Fruit fly (Drosophila melanogaster) whole organism, embryonic: ENCODE results near the gene msd1.
A peak's percentile ranks its signal among the peaks of the same experiment; 100 is the strongest.

Experiments
- CG10147 ChIP-seq: fragments of 200-800 bp; sonication (Bioruptor generic); optimal IDR thresholded peaks from 2 replicates; lab custom pipeline; 2019; ENCODE audit warnings: missing biosample characterization, mild to moderate bottlenecking, missing genetic modification characterization, moderate library complexity
- CG10654 ChIP-seq: fragments of 200-800 bp; sonication (Bioruptor generic); optimal IDR thresholded peaks from 2 replicates; lab custom pipeline; 2016; ENCODE audit warnings: missing biosample characterization, missing genetic modification characterization
- CG12236 ChIP-seq: fragments of 200-800 bp; sonication (Bioruptor generic); optimal IDR thresholded peaks from 2 replicates; lab custom pipeline; 2016; ENCODE audit warnings: missing biosample characterization, missing genetic modification characterization
- CG12299 ChIP-seq: fragments of 200-800 bp; sonication (Bioruptor generic); optimal IDR thresholded peaks from 2 replicates; lab custom pipeline; 2018; ENCODE audit warnings: missing biosample characterization, mild to moderate bottlenecking, missing genetic modification characterization
- CG1233 ChIP-seq: fragments of 200-800 bp; sonication (Bioruptor generic); optimal IDR thresholded peaks from 4 replicates; lab custom pipeline; 2018; ENCODE audit warnings: missing biosample characterization, mild to moderate bottlenecking, missing genetic modification characterization
- CG13123 ChIP-seq: fragments of 200-800 bp; sonication (Bioruptor generic); optimal IDR thresholded peaks from 2 replicates; lab custom pipeline; 2016; ENCODE audit warnings: missing biosample characterization, missing genetic modification characterization
- CG13296 ChIP-seq: fragments of 200-800 bp; sonication (Bioruptor generic); optimal IDR thresholded peaks from 3 replicates; lab custom pipeline; 2018; ENCODE audit warnings: missing biosample characterization, mild to moderate bottlenecking, missing genetic modification characterization
- CG15696 ChIP-seq: fragments of 200-800 bp; sonication (Bioruptor generic); optimal IDR thresholded peaks from 2 replicates; lab custom pipeline; 2019; ENCODE audit warnings: missing biosample characterization, mild to moderate bottlenecking, missing genetic modification characterization, moderate library complexity
- CG17612 ChIP-seq: fragments of 200-800 bp; sonication (Bioruptor generic); IDR thresholded peaks from 2 replicates; pipeline ENCODE4 v1.3.6; 2022; ENCODE audit warnings: missing biosample characterization, missing genetic modification characterization
- CG17912 ChIP-seq: fragments of 200-800 bp; sonication (Bioruptor generic); optimal IDR thresholded peaks from 2 replicates; lab custom pipeline; 2018; ENCODE audit warnings: missing biosample characterization, mild to moderate bottlenecking, missing genetic modification characterization
- CG18619 ChIP-seq: fragments of 200-800 bp; sonication (Bioruptor generic); optimal IDR thresholded peaks from 3 replicates; lab custom pipeline; 2017; ENCODE audit warnings: missing biosample characterization, mild to moderate bottlenecking, missing genetic modification characterization
- CG2199 ChIP-seq: fragments of 200-800 bp; sonication (Bioruptor generic); IDR thresholded peaks from 3 replicates; pipeline ENCODE4 v1.3.6; 2022; ENCODE audit warnings: missing biosample characterization, missing genetic modification characterization
- CG2712 ChIP-seq: fragments of 200-800 bp; optimal IDR thresholded peaks from 3 replicates; lab custom pipeline; 2019; ENCODE audit warnings: missing biosample characterization, mild to moderate bottlenecking, missing genetic modification characterization, moderate library complexity
- CG31224 ChIP-seq: fragments of 200-800 bp; sonication (Bioruptor generic); IDR thresholded peaks from 2 replicates; pipeline ENCODE4 v1.3.6; 2022; ENCODE audit warnings: missing biosample characterization, missing genetic modification characterization
- CG3163 ChIP-seq: fragments of 200-800 bp; sonication (Bioruptor generic); optimal IDR thresholded peaks from 3 replicates; lab custom pipeline; 2016; ENCODE audit warnings: missing biosample characterization, missing genetic modification characterization
- CG4854 ChIP-seq: fragments of 200-800 bp; sonication (Bioruptor generic); optimal IDR thresholded peaks from 2 replicates; lab custom pipeline; 2016; ENCODE audit warnings: missing biosample characterization, missing genetic modification characterization, inconsistent platforms
- CG6683 ChIP-seq: fragments of 200-800 bp; sonication (Bioruptor generic); optimal IDR thresholded peaks from 2 replicates; lab custom pipeline; 2017; ENCODE audit warnings: missing biosample characterization, mild to moderate bottlenecking, missing genetic modification characterization, missing genetic modification reagents
- CG6791 ChIP-seq: fragments of 200-800 bp; sonication (Bioruptor generic); IDR thresholded peaks from 3 replicates; pipeline ENCODE4 v1.3.6; 2022; ENCODE audit warnings: missing biosample characterization, missing genetic modification characterization; ENCODE audit not compliant: partially characterized antibody
- CG8388 ChIP-seq: fragments of 200-800 bp; sonication (Bioruptor generic); optimal IDR thresholded peaks from 2 replicates; lab custom pipeline; 2019; ENCODE audit warnings: missing biosample characterization, mild to moderate bottlenecking, missing genetic modification characterization, moderate library complexity
- CG8924 ChIP-seq: fragments of 200-800 bp; optimal IDR thresholded peaks from 3 replicates; lab custom pipeline; 2019; ENCODE audit warnings: missing biosample characterization, mild to moderate bottlenecking, missing genetic modification characterization, moderate library complexity
- CHES-1-like ChIP-seq: fragments of 200-800 bp; sonication (Bioruptor generic); optimal IDR thresholded peaks from 2 replicates; lab custom pipeline; 2016; ENCODE audit warnings: missing biosample characterization, missing genetic modification characterization
- CTCF ChIP-seq: fragments of 200-800 bp; sonication (Bioruptor generic); optimal IDR thresholded peaks from 2 replicates; lab custom pipeline; 2017; ENCODE audit warnings: missing biosample characterization, mild to moderate bottlenecking, missing genetic modification characterization, moderate library complexity
- CoRest ChIP-seq: fragments of 200-800 bp; sonication (Bioruptor generic); optimal IDR thresholded peaks from 3 replicates; lab custom pipeline; 2018; ENCODE audit warnings: missing biosample characterization, mild to moderate bottlenecking, missing genetic modification characterization, moderate library complexity
- Deaf1 ChIP-seq: fragments of 200-800 bp; optimal IDR thresholded peaks from 3 replicates; lab custom pipeline; 2019; ENCODE audit warnings: missing biosample characterization, mild to moderate bottlenecking, missing genetic modification characterization, moderate library complexity
- Fer3 ChIP-seq: fragments of 200-800 bp; sonication (Bioruptor generic); optimal IDR thresholded peaks from 2 replicates; lab custom pipeline; 2018; ENCODE audit warnings: missing biosample characterization, mild to moderate bottlenecking, missing genetic modification characterization, moderate library complexity
- Gug ChIP-seq: fragments of 200-800 bp; sonication (Bioruptor generic); IDR thresholded peaks from 4 replicates; pipeline ENCODE4 v1.3.6; 2022; ENCODE audit warnings: missing biosample characterization, missing genetic modification characterization
- HLH54F ChIP-seq: fragments of 200-800 bp; sonication (Bioruptor generic); optimal IDR thresholded peaks from 3 replicates; lab custom pipeline; 2016; ENCODE audit warnings: missing biosample characterization, missing genetic modification characterization
- Hr78 ChIP-seq, 2 experiments: fragments of 200-800 bp in 1 of 2; fragments of >200 bp in 1 of 2; sonication (Bioruptor generic) in 1 of 2; optimal IDR thresholded peaks; 2 replicates each; lab custom pipeline; 2017 to 2019; ENCODE audit warnings: missing biosample characterization in 2 of 2, missing genetic modification characterization in 2 of 2, mild to moderate bottlenecking in 1 of 2, moderate library complexity in 1 of 2
- Rfx ChIP-seq: fragments of 200-800 bp; sonication (Bioruptor generic); IDR thresholded peaks from 2 replicates; pipeline ENCODE4 v1.3.6; 2022; ENCODE audit warnings: missing biosample characterization, missing genetic modification characterization
- YL-1 ChIP-seq: fragments of 200-800 bp; sonication (Bioruptor generic); optimal IDR thresholded peaks from 3 replicates; lab custom pipeline; 2017; ENCODE audit warnings: missing biosample characterization, mild to moderate bottlenecking, missing genetic modification characterization
- al ChIP-seq: fragments of 200-800 bp; sonication (Bioruptor generic); IDR thresholded peaks from 2 replicates; pipeline ENCODE4 v1.3.6; 2022; ENCODE audit warnings: missing biosample characterization, missing genetic modification characterization
- cato ChIP-seq: fragments of 200-800 bp; sonication (Bioruptor generic); optimal IDR thresholded peaks from 2 replicates; lab custom pipeline; 2016; ENCODE audit warnings: missing biosample characterization, missing genetic modification characterization, borderline replicate concordance
- dmrt99B ChIP-seq: fragments of 200-800 bp; sonication (Bioruptor generic); optimal IDR thresholded peaks from 2 replicates; lab custom pipeline; 2018; ENCODE audit warnings: missing biosample characterization, mild to moderate bottlenecking, missing genetic modification characterization, moderate library complexity
- dpn ChIP-seq, 2 experiments: fragments of 200-800 bp; sonication (Bioruptor generic); optimal IDR thresholded peaks; 3 replicates each; lab custom pipeline; 2016; ENCODE audit warnings: missing biosample characterization in 2 of 2, missing genetic modification characterization in 2 of 2
- emc ChIP-seq: fragments of 200-800 bp; sonication (Bioruptor generic); optimal IDR thresholded peaks from 2 replicates; lab custom pipeline; 2016; ENCODE audit warnings: missing biosample characterization, missing genetic modification characterization
- esg ChIP-seq: fragments of 200-800 bp; sonication (Bioruptor generic); conservative IDR thresholded peaks from 2 replicates; pipeline ENCODE4 v1.3.6; 2022; ENCODE audit warnings: missing biosample characterization, missing genetic modification characterization
- fd3F ChIP-seq: fragments of 200-800 bp; sonication (Bioruptor generic); optimal IDR thresholded peaks from 2 replicates; lab custom pipeline; 2018; ENCODE audit warnings: missing biosample characterization, mild to moderate bottlenecking, missing genetic modification characterization, moderate library complexity
- ftz-f1 ChIP-seq: fragments of 200-800 bp; sonication (Bioruptor generic); optimal IDR thresholded peaks from 2 replicates; lab custom pipeline; 2016; ENCODE audit warnings: missing biosample characterization, missing genetic modification characterization
- gfzf ChIP-seq: fragments of 200-800 bp; sonication (Bioruptor generic); optimal IDR thresholded peaks from 2 replicates; lab custom pipeline; 2016; ENCODE audit warnings: missing biosample characterization, mild to moderate bottlenecking, missing genetic modification characterization, moderate library complexity
- gt ChIP-seq: fragments of 200-800 bp; sonication (Bioruptor generic); IDR thresholded peaks from 2 replicates; pipeline ENCODE4 v1.3.6; 2022; ENCODE audit warnings: missing biosample characterization, missing genetic modification characterization
- jumu ChIP-seq: fragments of 200-800 bp; sonication (Bioruptor generic); optimal IDR thresholded peaks from 3 replicates; lab custom pipeline; 2016; ENCODE audit warnings: missing biosample characterization, missing genetic modification characterization
- kni ChIP-seq: fragments of 200-800 bp; sonication (Bioruptor generic); optimal IDR thresholded peaks from 3 replicates; lab custom pipeline; 2017; ENCODE audit warnings: mild to moderate bottlenecking, missing biosample characterization, missing genetic modification reagents, missing genetic modification characterization
- pho ChIP-seq: fragments of 200-800 bp; sonication (Bioruptor generic); optimal IDR thresholded peaks from 2 replicates; lab custom pipeline; 2016; ENCODE audit warnings: missing biosample characterization, missing genetic modification characterization
- pita ChIP-seq: fragments of 200-800 bp; sonication (Bioruptor generic); optimal IDR thresholded peaks from 2 replicates; lab custom pipeline; 2017; ENCODE audit warnings: missing biosample characterization, mild to moderate bottlenecking, missing genetic modification characterization
- ranshi ChIP-seq: fragments of 200-800 bp; sonication (Bioruptor generic); IDR thresholded peaks from 2 replicates; pipeline ENCODE4 v1.3.6; 2022; ENCODE audit warnings: missing biosample characterization, missing genetic modification characterization
- toy ChIP-seq: fragments of 200-800 bp; sonication (Bioruptor generic); IDR thresholded peaks from 2 replicates; pipeline ENCODE4 v1.3.6; 2022; ENCODE audit warnings: missing biosample characterization, missing genetic modification characterization
- ttk ChIP-seq: fragments of 200-800 bp; sonication (Bioruptor generic); IDR thresholded peaks from 2 replicates; pipeline ENCODE4 v2.1.2; 2022; ENCODE audit warnings: missing biosample characterization, missing genetic modification characterization
- tx ChIP-seq: fragments of 200-800 bp; sonication (Bioruptor generic); optimal IDR thresholded peaks from 2 replicates; lab custom pipeline; 2016; ENCODE audit warnings: missing biosample characterization, missing genetic modification characterization
- unpg ChIP-seq: fragments of 200-800 bp; sonication (Bioruptor generic); optimal IDR thresholded peaks from 3 replicates; lab custom pipeline; 2018; ENCODE audit warnings: missing biosample characterization, mild to moderate bottlenecking, missing genetic modification characterization, moderate library complexity
- zf30C ChIP-seq: fragments of 200-800 bp; sonication (Bioruptor generic); optimal IDR thresholded peaks from 3 replicates; lab custom pipeline; 2018; ENCODE audit warnings: missing biosample characterization, mild to moderate bottlenecking, missing genetic modification characterization

Gene msd1

dm6 chr3L:1307005-1307632 is 24.4 kb upstream of the msd1 start, which contains the start of the genes Ctr9 and Nt5a (continued):
- TF ChIP-seq dmrt99B (tag; lab: Kevin White, UChicago): no peak
- peak; percentile 17 for TF ChIP-seq zf30C
- peak; percentile 55 to 72 for TF ChIP-seq dpn (GFP tag; optimal IDR thresholded peaks at IDR 0.05; lab: Kevin White, UChicago)
- peak; percentile 91 for TF ChIP-seq YL-1
- TF ChIP-seq ttk (GFP tag; lab: Robert Waterston, UW): no peak
- TF ChIP-seq kni (GFP tag; lab: Kevin White, UChicago): peak; percentile 79
- TF ChIP-seq Rfx (GFP tag; lab: Robert Waterston, UW): peak; percentile 85
- peak; percentile 21 for TF ChIP-seq CG13296 (GFP tag; lab: Kevin White, UChicago)
- peak; percentile 52 for TF ChIP-seq CG8924 (tag; lab: Kevin White, UChicago)
- TF ChIP-seq toy (GFP tag; lab: Robert Waterston, UW): no peak
- peak in 1 of 2 experiments; percentile 42 for TF ChIP-seq Hr78 (GFP tag; optimal IDR thresholded peaks at IDR 0.05; lab: Kevin White, UChicago)
- peak; percentile 81 for TF ChIP-seq CG6791 (GFP tag; lab: Robert Waterston, UW)
- peak; percentile 31 for TF ChIP-seq CG6683 (GFP tag; lab: Kevin White, UChicago)
- TF ChIP-seq jumu (GFP tag; lab: Kevin White, UChicago): peak; percentile 56
- peak; percentile 66 for TF ChIP-seq pho (GFP tag; lab: Kevin White, UChicago)
- TF ChIP-seq emc (GFP tag; lab: Kevin White, UChicago): peak; percentile 6
- TF ChIP-seq fd3F (GFP tag; lab: Kevin White, UChicago): peak; percentile 11
- no peak for TF ChIP-seq CG10147 (GFP tag; lab: Kevin White, UChicago)
- TF ChIP-seq CG3163 (GFP tag; lab: Kevin White, UChicago): peak; percentile 50
- TF ChIP-seq CG17912 (GFP tag; lab: Kevin White, UChicago): peak; percentile 53
- TF ChIP-seq CG2199 (GFP tag; lab: Robert Waterston, UW): no peak
- TF ChIP-seq cato: no peak
- TF ChIP-seq CG12236 (GFP tag; lab: Kevin White, UChicago): no peak
- TF ChIP-seq esg (GFP tag; lab: Robert Waterston, UW): no peak
- TF ChIP-seq pita (GFP tag; lab: Kevin White, UChicago): no peak
- TF ChIP-seq Deaf1: no peak
- TF ChIP-seq CG15696 (tag; lab: Kevin White, UChicago): no peak
- TF ChIP-seq gfzf (GFP tag; lab: Kevin White, UChicago): peak; percentile 43
- peak; percentile 32; the same call in 1 of the 2 replicates for TF ChIP-seq al (GFP tag; lab: Robert Waterston, UW)
- TF ChIP-seq CG4854 (GFP tag; lab: Kevin White, UChicago): peak; percentile 18
- peak; percentile 65 for TF ChIP-seq HLH54F (GFP tag; lab: Kevin White, UChicago)
- peak; percentile 62; the same call in 1 of the 2 replicates for TF ChIP-seq CG31224
- TF ChIP-seq gt (GFP tag; lab: Robert Waterston, UW): no peak
- TF ChIP-seq Gug (GFP tag; lab: Robert Waterston, UW): peak; percentile 41; the same call in 1 of the 4 replicates
- peak; percentile 46; the same call in 1 of the 2 replicates for TF ChIP-seq ranshi
- no peak for TF ChIP-seq CTCF (GFP tag; lab: Kevin White, UChicago)
- TF ChIP-seq CG10654: peak; percentile 33
- TF ChIP-seq CG8388 (GFP tag; lab: Kevin White, UChicago): peak; percentile 27
- TF ChIP-seq unpg: no peak
- no peak for TF ChIP-seq CG1233 (GFP tag; lab: Kevin White, UChicago)
- TF ChIP-seq Fer3: peak; percentile 36
- TF ChIP-seq tx (GFP tag; lab: Kevin White, UChicago): peak; percentile 79
- peak; percentile 33 for TF ChIP-seq CG13123
- TF ChIP-seq CG2712: peak; percentile 58
- TF ChIP-seq CG12299: no peak
- TF ChIP-seq CG17612 (GFP tag; lab: Robert Waterston, UW): peak; percentile 47; the same call in 1 of the 2 replicates
- TF ChIP-seq ftz-f1 (GFP tag; lab: Kevin White, UChicago): peak; percentile 33
- TF ChIP-seq CHES-1-like: peak; percentile 56
- TF ChIP-seq CoRest (tag; lab: Kevin White, UChicago): peak; percentile 62
- no peak for TF ChIP-seq CG18619 (GFP tag; lab: Kevin White, UChicago)
